Worm (Caenorhabditis elegans) whole organism, L4 larva: ENCODE data around the gene dcap-1.

Experiments
- D1046.2 ChIP-seq: fragments of 200-800 bp; sonication (Bioruptor generic); IDR thresholded peaks from 2 replicates; pipeline ENCODE4 v1.3.6; 2022; ENCODE audit warnings: missing genetic modification characterization, missing compliant biosample characterization
- F37D6.2 ChIP-seq: sonication (generic microtip); optimal IDR thresholded peaks from 2 replicates; lab custom pipeline; 2016; ENCODE audit warnings: mild to moderate bottlenecking, missing genetic modification characterization, missing compliant biosample characterization
- T26A8.4 ChIP-seq: fragments of 200-800 bp; sonication (Bioruptor generic); IDR thresholded peaks from 2 replicates; pipeline ENCODE4 v1.3.6; 2022; ENCODE audit warnings: missing genetic modification characterization, missing compliant biosample characterization
- Y48G9A.11 ChIP-seq: fragments of 200-800 bp; sonication (Bioruptor generic); IDR thresholded peaks from 2 replicates; pipeline ENCODE4 v1.3.6; 2022; ENCODE audit warnings: missing genetic modification reagents, missing genetic modification characterization, missing compliant biosample characterization
- Y75B8A.6 ChIP-seq: fragments of 200-800 bp; sonication (Bioruptor generic); IDR thresholded peaks from 2 replicates; pipeline ENCODE4 v1.3.6; 2022; ENCODE audit warnings: missing genetic modification reagents, missing genetic modification characterization, missing compliant biosample characterization
- ceh-20 ChIP-seq: fragments of 200-800 bp; sonication (Bioruptor generic); IDR thresholded peaks from 2 replicates; pipeline ENCODE4 v1.3.6; 2022; ENCODE audit warnings: missing genetic modification reagents, missing genetic modification characterization, missing compliant biosample characterization
- daf-16 ChIP-seq, 3 experiments: sonication (generic microtip); optimal IDR thresholded peaks; 2 replicates each; lab custom pipeline; 2016 to 2017; ENCODE audit warnings: missing genetic modification characterization in 3 of 3, missing genetic modification reagents in 3 of 3, mild to moderate bottlenecking in 2 of 3, missing compliant biosample characterization in 2 of 3, missing biosample characterization in 1 of 3, moderate library complexity in 1 of 3
- dmd-8 ChIP-seq: fragments of 200-800 bp; sonication (Bioruptor generic); IDR thresholded peaks from 2 replicates; pipeline ENCODE4 v1.3.6; 2022; ENCODE audit warnings: missing genetic modification characterization, missing compliant biosample characterization
- dmd-9 ChIP-seq: fragments of 200-800 bp; sonication (Bioruptor generic); IDR thresholded peaks from 2 replicates; pipeline ENCODE4 v1.3.6; 2022; ENCODE audit warnings: missing genetic modification reagents, missing genetic modification characterization, missing compliant biosample characterization
- duxl-1 ChIP-seq: sonication (generic microtip); optimal IDR thresholded peaks from 2 replicates; lab custom pipeline; 2016; ENCODE audit warnings: mild to moderate bottlenecking, missing genetic modification characterization, moderate library complexity, missing compliant biosample characterization; ENCODE audit not compliant: poor library complexity
- dve-1 ChIP-seq: sonication (generic microtip); optimal IDR thresholded peaks from 2 replicates; lab custom pipeline; 2017; ENCODE audit warnings: antibody characterized with exemption, mild to moderate bottlenecking, missing genetic modification characterization, missing compliant biosample characterization; ENCODE audit not compliant: insufficient read depth
- egl-43 ChIP-seq: fragments of 200-800 bp; sonication (Bioruptor generic); IDR thresholded peaks from 2 replicates; pipeline ENCODE4 v1.3.6; 2022; ENCODE audit warnings: missing genetic modification reagents, missing genetic modification characterization, missing compliant biosample characterization
- fos-1 ChIP-seq: fragments of 150-350 bp; optimal IDR thresholded peaks from 2 replicates; lab custom pipeline; 2014; ENCODE audit warnings: missing biosample characterization, missing genetic modification characterization
- hif-1 ChIP-seq, 2 experiments: sonication (generic microtip); optimal IDR thresholded peaks; 2 replicates each; lab custom pipeline; 2016 to 2017; ENCODE audit warnings: missing compliant biosample characterization in 2 of 2, missing genetic modification characterization in 2 of 2, missing genetic modification reagents in 2 of 2, missing genotype in 2 of 2, mild to moderate bottlenecking in 1 of 2
- hlh-11 ChIP-seq: fragments of 200-800 bp; sonication (Bioruptor generic); optimal IDR thresholded peaks from 2 replicates; lab custom pipeline; 2018; ENCODE audit warnings: mild to moderate bottlenecking, missing genetic modification characterization, missing compliant biosample characterization
- lim-7 ChIP-seq: fragments of 200-800 bp; sonication (Bioruptor generic); IDR thresholded peaks from 2 replicates; pipeline ENCODE4 v1.3.6; 2022; ENCODE audit warnings: missing genetic modification characterization, missing compliant biosample characterization
- lin-29 ChIP-seq: fragments of 200-800 bp; sonication (Bioruptor generic); IDR thresholded peaks from 2 replicates; pipeline ENCODE4 v1.3.6; 2022; ENCODE audit warnings: missing genetic modification reagents, missing genetic modification characterization, missing compliant biosample characterization
- madf-5 ChIP-seq, 2 experiments: fragments of 200-800 bp; sonication (Bioruptor generic); IDR thresholded peaks; 2 replicates each; pipeline ENCODE4 v1.3.6; 2022; ENCODE audit warnings: missing compliant biosample characterization in 2 of 2, missing genetic modification characterization in 2 of 2
- madf-9 ChIP-seq: fragments of 200-800 bp; sonication (Bioruptor generic); conservative IDR thresholded peaks from 2 replicates; pipeline ENCODE4 v1.3.6; 2022; ENCODE audit warnings: missing genetic modification reagents, missing genetic modification characterization, missing compliant biosample characterization
- mxl-3 ChIP-seq: fragments of 200-800 bp; sonication (Bioruptor generic); optimal IDR thresholded peaks from 2 replicates; lab custom pipeline; 2018; ENCODE audit warnings: mild to moderate bottlenecking, missing genetic modification characterization, missing compliant biosample characterization
- nhr-11 ChIP-seq: fragments of 150-350 bp; optimal IDR thresholded peaks from 2 replicates; lab custom pipeline; 2014; ENCODE audit warnings: missing biosample characterization, missing genetic modification characterization
- nhr-111 ChIP-seq: fragments of 200-800 bp; sonication (Bioruptor generic); optimal IDR thresholded peaks from 2 replicates; lab custom pipeline; 2018; ENCODE audit warnings: mild to moderate bottlenecking, missing genetic modification characterization, missing compliant biosample characterization
- nhr-237 ChIP-seq: sonication (generic microtip); optimal IDR thresholded peaks from 2 replicates; lab custom pipeline; 2017; ENCODE audit warnings: missing biosample characterization, missing genetic modification characterization
- nhr-25 ChIP-seq: sonication (generic microtip); optimal IDR thresholded peaks from 2 replicates; lab custom pipeline; 2017; ENCODE audit warnings: missing genetic modification characterization, mild to moderate bottlenecking, missing compliant biosample characterization, antibody characterized with exemption, moderate library complexity, borderline replicate concordance; ENCODE audit not compliant: insufficient read depth
- nhr-28 ChIP-seq: fragments of 150-350 bp; optimal IDR thresholded peaks from 2 replicates; lab custom pipeline; 2014; ENCODE audit warnings: missing biosample characterization, missing genetic modification characterization
- nhr-41 ChIP-seq: fragments of 200-800 bp; sonication (Bioruptor generic); IDR thresholded peaks from 2 replicates; pipeline ENCODE4 v1.3.6; 2022; ENCODE audit warnings: missing genetic modification reagents, missing genetic modification characterization, missing compliant biosample characterization
- nhr-48 ChIP-seq: sonication (generic microtip); optimal IDR thresholded peaks from 2 replicates; lab custom pipeline; 2016; ENCODE audit warnings: mild to moderate bottlenecking, missing genetic modification characterization, missing compliant biosample characterization
- nhr-76 ChIP-seq: fragments of 150-350 bp; optimal IDR thresholded peaks from 2 replicates; lab custom pipeline; 2014; ENCODE audit warnings: missing biosample characterization, missing genetic modification characterization
- nhr-77 ChIP-seq: fragments of 150-350 bp; optimal IDR thresholded peaks from 2 replicates; lab custom pipeline; 2014; ENCODE audit warnings: missing biosample characterization, missing genetic modification characterization
- pha-4 ChIP-seq, 2 experiments: fragments of 150-350 bp in 1 of 2; fragments of 200-800 bp in 1 of 2; sonication (Bioruptor generic) in 1 of 2; IDR thresholded peaks in 1 of 2; optimal IDR thresholded peaks in 1 of 2; 2 replicates each; pipeline versions ENCODE4 v1.3.6 to Lab custom; 2014 to 2022; ENCODE audit warnings: missing genetic modification characterization in 2 of 2, missing genetic modification reagents in 2 of 2, missing biosample characterization in 1 of 2, missing compliant biosample characterization in 1 of 2
- rbr-2 ChIP-seq: sonication (generic microtip); optimal IDR thresholded peaks from 2 replicates; lab custom pipeline; 2016; ENCODE audit warnings: missing genotype, missing genetic modification characterization, missing compliant biosample characterization
- set-16 ChIP-seq: fragments of 200-800 bp; sonication (Bioruptor generic); IDR thresholded peaks from 2 replicates; pipeline ENCODE4 v1.3.6; 2022; ENCODE audit warnings: missing genetic modification reagents, missing genetic modification characterization, missing compliant biosample characterization
- skn-1 ChIP-seq: fragments of 150-350 bp; optimal IDR thresholded peaks from 2 replicates; lab custom pipeline; 2014; ENCODE audit warnings: missing biosample characterization, missing genetic modification characterization
- snpc-4 ChIP-seq: fragments of 150-350 bp; optimal IDR thresholded peaks from 2 replicates; lab custom pipeline; 2014; ENCODE audit warnings: missing biosample characterization, missing genetic modification characterization
- spr-3 ChIP-seq: fragments of 200-800 bp; sonication (Bioruptor generic); optimal IDR thresholded peaks from 2 replicates; lab custom pipeline; 2018; ENCODE audit warnings: mild to moderate bottlenecking, missing genetic modification characterization, missing compliant biosample characterization
- tag-97 ChIP-seq: fragments of 200-800 bp; sonication (Bioruptor generic); IDR thresholded peaks from 2 replicates; pipeline ENCODE4 v1.3.6; 2022; ENCODE audit warnings: missing genetic modification characterization, missing compliant biosample characterization
- tra-1 ChIP-seq: fragments of 200-800 bp; sonication (Bioruptor generic); IDR thresholded peaks from 2 replicates; pipeline ENCODE4 v1.3.6; 2022; ENCODE audit warnings: missing genetic modification reagents, missing genetic modification characterization, missing compliant biosample characterization
- unc-130 ChIP-seq: sonication (generic microtip); optimal IDR thresholded peaks from 2 replicates; lab custom pipeline; 2016; ENCODE audit warnings: missing genetic modification reagents, missing genetic modification characterization, missing compliant biosample characterization
- unc-39 ChIP-seq: sonication (generic microtip); optimal IDR thresholded peaks from 2 replicates; lab custom pipeline; 2017; ENCODE audit warnings: missing biosample characterization, missing genetic modification characterization
- unc-62 ChIP-seq, 3 experiments: fragments of 150-350 bp in 1 of 3; sonication (generic microtip); optimal IDR thresholded peaks in 2 of 3; peaks in 1 of 3; 1 replicate in 1 of 3; 2 replicates in 2 of 3; lab custom pipeline; 2014 to 2017; ENCODE audit warnings: missing biosample characterization in 3 of 3, missing genetic modification characterization in 3 of 3, missing genetic modification reagents in 3 of 3, missing genotype in 1 of 3
- vab-7 ChIP-seq: fragments of 200-800 bp; sonication (Bioruptor generic); IDR thresholded peaks from 2 replicates; pipeline ENCODE4 v1.3.6; 2022; ENCODE audit warnings: missing genetic modification reagents, missing genetic modification characterization, missing compliant biosample characterization
- zfp-2 ChIP-seq: sonication (generic microtip); optimal IDR thresholded peaks from 2 replicates; lab custom pipeline; 2016; ENCODE audit warnings: mild to moderate bottlenecking, missing genetic modification characterization, missing compliant biosample characterization
- zfp-3 ChIP-seq: fragments of 200-800 bp; sonication (Bioruptor generic); conservative IDR thresholded peaks from 2 replicates; pipeline ENCODE4 v1.3.6; 2022; ENCODE audit warnings: missing genetic modification reagents, missing genetic modification characterization, missing compliant biosample characterization
- zip-11 ChIP-seq: fragments of 200-800 bp; sonication (Bioruptor generic); IDR thresholded peaks from 2 replicates; pipeline ENCODE4 v1.3.6; 2022; ENCODE audit warnings: missing genetic modification characterization, missing compliant biosample characterization
- ztf-11 ChIP-seq: fragments of 150-350 bp; optimal IDR thresholded peaks from 2 replicates; lab custom pipeline; 2014; ENCODE audit warnings: missing biosample characterization, missing genetic modification characterization
- ztf-7 ChIP-seq: fragments of 150-350 bp; optimal IDR thresholded peaks from 2 replicates; lab custom pipeline; 2014; ENCODE audit warnings: missing biosample characterization, missing genetic modification characterization

dcap-1 gene

DNA sequence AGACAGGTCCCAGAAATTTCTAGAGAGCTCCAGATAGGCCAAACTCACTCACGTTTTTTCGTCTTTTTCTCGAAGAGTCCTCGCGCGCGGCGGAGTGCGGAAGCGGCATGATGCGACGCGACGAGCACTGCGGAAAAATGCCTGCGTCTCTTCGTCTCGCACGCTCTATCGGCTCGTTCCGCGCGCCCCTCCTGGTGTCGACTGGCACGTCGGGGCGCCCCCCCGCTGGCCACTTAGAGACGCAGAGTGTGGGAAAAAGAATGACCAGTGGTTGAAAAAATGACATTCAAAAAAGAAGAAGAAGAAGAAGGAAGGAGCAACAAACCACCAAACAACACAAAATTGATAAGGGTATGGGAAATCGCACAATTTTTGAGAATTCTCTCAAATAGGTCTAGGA, 12.8 kb upstream of the dcap-1 start, which contains the start of gene znf-782 (continued):
- TF ChIP-seq vab-7 (GFP tag; lab: Robert Waterston, UW) (no peak), D1046.2 (GFP tag; lab: Robert Waterston, UW) (no peak), ceh-20 (GFP tag; lab: Robert Waterston, UW) (no peak), nhr-25 (no peak), nhr-28 (tag; lab: Kevin White, UChicago) (peak; percentile 52), ztf-11 (no peak), lin-29 (GFP tag; lab: Robert Waterston, UW) (0 out of 2 replicates have a peak, but pooled peaks have one; percentile 6), ztf-7 (tag; lab: Kevin White, UChicago) (no peak), nhr-111 (GFP tag; lab: Kevin White, UChicago) (peak; percentile 41), zfp-3 (GFP tag; lab: Robert Waterston, UW) (no peak), tag-97 (0 out of 2 replicates have a peak, but pooled peaks have one; percentile 33), zfp-2 (no peak), snpc-4 (tag; lab: Kevin White, UChicago) (no peak), pha-4 (GFP tag; IDR thresholded peaks at IDR 0.05; lab: Robert Waterston, UW) (peak; percentile 67; the same call in 1 of the 2 replicates), pha-4 (tag; optimal IDR thresholded peaks at IDR 0.05; lab: Kevin White, UChicago) (no peak), F37D6.2 (tag; lab: Kevin White, UChicago) (peak; percentile 65), Y75B8A.6 (no peak), Y48G9A.11 (GFP tag; lab: Robert Waterston, UW) (no peak), nhr-77 (tag; lab: Kevin White, UChicago) (peak; percentile 55), hif-1 (tag; optimal IDR thresholded peaks at IDR 0.05; lab: Kevin White, UChicago) (peak in 1 of 2 experiments; percentile 92), unc-130 (GFP tag; lab: Kevin White, UChicago) (no peak), skn-1 (tag; lab: Kevin White, UChicago) (no peak), unc-39 (tag; lab: Kevin White, UChicago) (no peak), egl-43 (peak; percentile 80), unc-62 (GFP tag; optimal IDR thresholded peaks at IDR 0.05 in 1 of 2; lab: Kevin White, UChicago) (no peak), unc-62 (tag; optimal IDR thresholded peaks at IDR 0.05; lab: Kevin White, UChicago) (no peak), dmd-8 (GFP tag; lab: Robert Waterston, UW) (peak; percentile 60; the same call in 1 of the 2 replicates), dmd-9 (GFP tag; lab: Robert Waterston, UW) (no peak)
- TF ChIP-seq, all 104 proteins: peak for 40

DNA sequence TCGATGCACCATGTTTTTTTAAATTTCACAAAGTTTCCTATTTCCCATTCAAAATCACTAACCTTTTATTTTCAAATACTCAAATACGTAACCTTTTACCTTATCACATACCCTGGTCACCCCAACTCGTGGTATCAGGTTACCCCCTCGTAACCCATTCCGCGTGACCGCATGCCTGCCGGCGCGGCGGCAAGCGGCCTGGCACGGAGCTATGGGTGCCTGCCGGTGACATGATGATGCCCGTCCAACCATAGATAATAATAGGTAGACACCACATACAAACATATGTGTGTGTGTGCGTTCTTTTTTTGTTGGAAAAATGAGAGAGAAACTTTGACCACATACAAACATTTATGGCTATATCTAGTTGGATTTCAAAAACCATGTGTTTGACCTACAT, 11.0 kb upstream of the dcap-1 start:
- 0 out of 2 replicates have a peak, but pooled peaks have one; percentile 39 for TF ChIP-seq nhr-41 (GFP tag; lab: Robert Waterston, UW)
- no peak for TF ChIP-seq dmd-9 (GFP tag; lab: Robert Waterston, UW)
- TF ChIP-seq egl-43: 0 out of 2 replicates have a peak, but pooled peaks have one; percentile 47
- peak; percentile 48; the same call in 1 of the 2 replicates for TF ChIP-seq madf-9 (GFP tag; lab: Robert Waterston, UW)
- TF ChIP-seq rbr-2: no peak
- no peak for TF ChIP-seq fos-1 (tag; lab: Kevin White, UChicago)
- TF ChIP-seq daf-16 (GFP tag; optimal IDR thresholded peaks at IDR 0.05; lab: Kevin White, UChicago): no peak
- TF ChIP-seq daf-16 (tag; optimal IDR thresholded peaks at IDR 0.05; lab: Kevin White, UChicago): peak; percentile 63
- peak; percentile 12 for TF ChIP-seq mxl-3 (GFP tag; lab: Kevin White, UChicago)
- TF ChIP-seq madf-5 (GFP tag; IDR thresholded peaks at IDR 0.05; lab: Robert Waterston, UW): 0 out of 4 replicates have a peak, but pooled peaks of 1 of the 2 experiments have one; percentile 17
- no peak for TF ChIP-seq lim-7 (GFP tag; lab: Robert Waterston, UW)
- TF ChIP-seq nhr-28 (tag; lab: Kevin White, UChicago): no peak
- TF ChIP-seq nhr-237 (tag; lab: Kevin White, UChicago): no peak
- no peak for TF ChIP-seq zfp-2
- TF ChIP-seq unc-39 (tag; lab: Kevin White, UChicago): no peak
- peak; percentile 32 for TF ChIP-seq nhr-48 (tag; lab: Kevin White, UChicago)
- peak; percentile 93 for TF ChIP-seq hlh-11 (tag; lab: Kevin White, UChicago)
- peak; percentile 43 for TF ChIP-seq T26A8.4 (GFP tag; lab: Robert Waterston, UW)
- TF ChIP-seq hif-1 (tag; optimal IDR thresholded peaks at IDR 0.05; lab: Kevin White, UChicago): peak in 1 of 2 experiments; percentile 52
- TF ChIP-seq tra-1 (GFP tag; lab: Robert Waterston, UW): no peak
- peak; percentile 76 for TF ChIP-seq dve-1 (tag; lab: Kevin White, UChicago)
- TF ChIP-seq zip-11 (GFP tag; lab: Robert Waterston, UW): no peak
- TF ChIP-seq nhr-76 (tag; lab: Kevin White, UChicago): no peak
- peak; percentile 3 for TF ChIP-seq spr-3 (GFP tag; lab: Kevin White, UChicago)
- no peak for TF ChIP-seq D1046.2 (GFP tag; lab: Robert Waterston, UW)
- peak; percentile 15 for TF ChIP-seq nhr-11
- peak; percentile 9 for TF ChIP-seq duxl-1 (tag; lab: Kevin White, UChicago)
- no peak for TF ChIP-seq snpc-4 (tag; lab: Kevin White, UChicago)
- TF ChIP-seq nhr-25: no peak
- TF ChIP-seq set-16 (GFP tag; lab: Robert Waterston, UW): peak; percentile 74
